Fruit fly (Drosophila melanogaster) whole organism: ENCODE measurements around the gene Scox.

ENCODE experiments used
- CG8478 ChIP-seq: fragments of >200 bp; optimal IDR thresholded peaks from 2 replicates; lab custom pipeline; 2018; ENCODE audit warnings: inconsistent platforms
- Dll ChIP-seq: fragments of >200 bp; optimal IDR thresholded peaks from 2 replicates; lab custom pipeline; 2017
- EcR ChIP-seq, 2 experiments: fragments of >200 bp; optimal IDR thresholded peaks; 2 replicates each; lab custom pipeline; 2017; ENCODE audit warnings: missing biosample characterization in 2 of 2, missing genetic modification characterization in 2 of 2, missing genetic modification reagents in 2 of 2
- pan ChIP-seq: fragments of >200 bp; optimal IDR thresholded peaks from 2 replicates; lab custom pipeline; 2017
- psq ChIP-seq: fragments of >200 bp; optimal IDR thresholded peaks from 2 replicates; lab custom pipeline; 2017
- usp ChIP-seq: fragments of >200 bp; optimal IDR thresholded peaks from 2 replicates; lab custom pipeline; 2017; ENCODE audit warnings: missing biosample characterization, missing genetic modification characterization, mixed read lengths

Scox gene

dm6 chr2L:4953086-4953570, 15.6 kb downstream of the Scox start, which contains the start of gene Jon25Bii:
Jon25Bii (minus strand) TSS chr2L:4953136.
- no peak for TF ChIP-seq usp
- no peak for TF ChIP-seq Dll (lab: Kevin White, UChicago)
- no peak for TF ChIP-seq CG8478 (lab: Kevin White, UChicago)
- no peak for TF ChIP-seq psq
- no peak for TF ChIP-seq EcR (GFP tag; optimal IDR thresholded peaks at IDR 0.05; lab: Kevin White, UChicago)
- no peak for TF ChIP-seq pan (lab: Kevin White, UChicago)

DNA sequence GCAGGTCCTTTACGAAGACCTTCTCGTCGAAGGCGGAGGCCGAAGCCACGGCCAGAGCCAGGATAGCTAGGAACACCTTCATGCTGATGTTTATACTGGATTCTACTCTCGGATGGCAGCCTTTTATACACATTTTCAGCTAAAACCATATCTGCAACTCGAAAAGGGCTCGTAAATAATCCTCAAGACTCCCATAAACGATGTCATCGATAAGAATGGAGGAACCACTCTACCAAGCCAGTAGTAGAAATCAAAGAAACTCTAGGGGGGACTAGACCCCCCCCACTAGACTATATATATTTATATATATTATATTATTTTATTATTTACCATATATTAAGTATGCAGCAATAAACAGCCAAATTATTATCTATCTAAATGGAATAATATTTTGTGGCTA, 18.1 kb downstream of the Scox start, which contains the start of gene Jon25Biii:
TSS of gene Jon25Biii (minus strand) at position 101 of the 400 bp plus-strand sequence.
- TF ChIP-seq CG8478 (lab: Kevin White, UChicago), result no peak
- TF ChIP-seq Dll (lab: Kevin White, UChicago), result no peak
- TF ChIP-seq usp, result no peak
- no peak for TF ChIP-seq EcR (GFP tag; optimal IDR thresholded peaks at IDR 0.05; lab: Kevin White, UChicago)
- TF ChIP-seq pan (lab: Kevin White, UChicago), result no peak
- TF ChIP-seq psq, result no peak

dm6 chr2L:4949453-4950045, 19.2 kb downstream of the Scox start, which contains the start of gene jet:
jet (minus strand) TSS chr2L:4949784.
- no peak for TF ChIP-seq usp
- TF ChIP-seq Dll (lab: Kevin White, UChicago), result no peak
- no peak for TF ChIP-seq EcR (GFP tag; optimal IDR thresholded peaks at IDR 0.05; lab: Kevin White, UChicago)
- no peak for TF ChIP-seq psq
- no peak for TF ChIP-seq pan (lab: Kevin White, UChicago)
- TF ChIP-seq CG8478 (lab: Kevin White, UChicago), result no peak

dm6 chr2L:4945300-4945699, 23.4 kb downstream of the Scox start, which contains the start of the genes mRpL24 and betaggt-I:
mRpL24 (minus strand) TSS chr2L:4945361.
betaggt-I (plus strand) TSS chr2L:4945579.
- TF ChIP-seq CG8478 (lab: Kevin White, UChicago), result no peak
- TF ChIP-seq psq, result no peak
- no peak for TF ChIP-seq EcR (GFP tag; optimal IDR thresholded peaks at IDR 0.05; lab: Kevin White, UChicago)
- no peak for TF ChIP-seq pan (lab: Kevin White, UChicago)
- TF ChIP-seq usp, result no peak
- no peak for TF ChIP-seq Dll (lab: Kevin White, UChicago)

DNA sequence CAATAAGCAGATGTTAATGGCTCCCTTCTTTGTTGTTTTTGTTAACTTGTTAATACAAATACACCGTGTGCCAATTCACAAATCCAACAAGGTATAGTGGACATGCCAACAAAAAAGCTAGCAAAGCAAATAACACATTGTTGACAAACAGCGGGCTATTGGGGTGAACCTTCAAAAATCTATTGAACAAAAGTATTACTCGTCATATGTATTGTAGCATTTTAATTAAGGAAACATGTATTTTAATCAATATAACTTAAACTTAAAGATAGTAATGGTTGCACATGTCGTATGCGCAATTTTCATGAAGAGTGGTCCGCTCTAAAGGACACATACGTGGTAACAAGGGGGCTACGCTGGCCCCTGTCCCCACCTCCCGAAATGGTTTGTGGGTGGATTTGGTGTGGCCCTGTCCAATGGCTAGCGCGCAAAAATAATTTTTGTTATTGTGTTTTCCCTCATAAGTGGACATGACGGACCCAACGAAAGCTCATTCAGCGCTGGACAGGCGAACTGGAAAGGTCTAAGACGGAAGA, 26.4 kb downstream of the Scox start, which contains the start of gene synr:
TSS of gene synr (plus strand) at position 486 of the 536 bp plus-strand sequence.
- TF ChIP-seq psq (no peak), CG8478 (lab: Kevin White, UChicago) (no peak), usp (no peak), Dll (lab: Kevin White, UChicago) (no peak), EcR (GFP tag; optimal IDR thresholded peaks at IDR 0.05; lab: Kevin White, UChicago) (no peak), pan (lab: Kevin White, UChicago) (no peak)

DNA sequence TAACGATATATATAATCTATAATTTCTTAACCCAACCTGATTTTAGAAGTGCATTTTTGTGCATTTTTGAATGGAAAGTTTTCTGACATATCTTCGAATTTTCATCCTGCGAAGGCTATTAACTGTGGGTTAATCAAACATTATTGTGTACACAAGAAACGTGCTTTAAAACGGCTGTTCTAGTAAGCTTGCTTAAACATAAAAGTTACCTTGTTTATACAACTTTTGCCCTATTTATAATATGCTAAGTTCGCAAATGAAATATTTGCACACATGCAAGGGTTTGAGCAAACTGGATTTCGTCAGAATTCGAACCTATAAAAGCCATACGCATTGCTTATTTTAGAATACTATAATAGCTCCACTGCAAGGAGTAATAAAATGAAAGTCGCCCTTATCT, 31.7 kb downstream of the Scox start, which contains the start of gene Sgs1:
TSS of gene Sgs1 (plus strand) at position 350 of the 400 bp plus-strand sequence.
- TF ChIP-seq CG8478 (lab: Kevin White, UChicago) (no peak), EcR (GFP tag; optimal IDR thresholded peaks at IDR 0.05; lab: Kevin White, UChicago) (no peak), pan (lab: Kevin White, UChicago) (no peak), Dll (lab: Kevin White, UChicago) (no peak), psq (no peak), usp (no peak)

- TF ChIP-seq psq, result no peak
Measured at dm6 chr2L:4936325-4936869, 32.3 kb downstream of the Scox start, which contains the start of gene hoe2. hoe2 (minus strand) TSS chr2L:4936450.

dm6 chr2L:4932284-4932683, 36.5 kb downstream of the Scox start, which contains the start of gene hoe1:
hoe1 (minus strand) TSS chr2L:4932384.
- no peak for TF ChIP-seq Dll (lab: Kevin White, UChicago)
- TF ChIP-seq psq, result no peak
- no peak for TF ChIP-seq EcR (GFP tag; optimal IDR thresholded peaks at IDR 0.05; lab: Kevin White, UChicago)

DNA sequence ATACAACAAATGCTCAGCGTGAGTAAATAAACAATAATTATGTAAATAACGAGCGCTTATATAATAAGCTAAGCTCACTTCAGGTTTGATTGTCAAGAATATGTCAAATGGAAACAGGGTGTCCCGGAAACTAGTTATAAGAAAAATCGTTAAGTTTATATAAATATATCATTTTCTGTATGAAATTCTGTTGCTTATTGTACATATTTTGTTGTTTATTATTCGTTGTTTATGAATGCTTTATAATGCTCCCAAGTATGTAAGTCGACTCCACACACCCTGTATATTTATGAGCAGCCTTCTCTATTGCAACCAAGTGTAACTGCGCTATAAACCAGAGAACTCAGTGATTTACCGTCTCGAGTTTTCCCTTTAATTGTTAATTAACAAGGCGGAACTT, 38.2 kb downstream of the Scox start:
- TF ChIP-seq usp (no peak), psq (no peak), pan (lab: Kevin White, UChicago) (no peak), Dll (lab: Kevin White, UChicago) (no peak), EcR (GFP tag; optimal IDR thresholded peaks at IDR 0.05; lab: Kevin White, UChicago) (no peak), CG8478 (lab: Kevin White, UChicago) (no peak)

DNA sequence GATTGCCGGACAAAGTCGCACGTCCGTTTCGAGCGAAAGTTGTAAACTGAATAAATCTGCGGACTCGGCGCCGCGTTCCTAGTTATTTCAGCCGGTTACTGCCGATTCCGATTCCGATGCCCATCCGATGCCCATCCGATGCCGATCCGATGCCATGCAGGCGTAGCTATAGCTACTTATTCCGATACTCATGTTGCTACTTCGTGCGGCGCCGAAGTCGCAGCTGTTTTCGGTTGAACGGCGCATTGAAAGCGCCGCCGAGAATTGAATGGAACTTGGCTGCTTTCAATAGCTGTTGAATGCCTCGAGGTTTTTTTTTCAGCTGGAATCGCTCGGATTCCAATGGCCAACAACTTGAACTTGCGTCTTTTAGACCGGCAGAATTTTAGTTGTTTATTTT, 40.4 kb downstream of the Scox start:
- TF ChIP-seq EcR (GFP tag; optimal IDR thresholded peaks at IDR 0.05; lab: Kevin White, UChicago) (no peak), usp (no peak), psq (no peak), pan (lab: Kevin White, UChicago) (no peak), CG8478 (lab: Kevin White, UChicago) (no peak), Dll (lab: Kevin White, UChicago) (no peak)
